Fruit fly (Drosophila melanogaster) whole organism: ENCODE measurements around the gene Mon1.

Experiments used
- CG8478 ChIP-seq: fragments of >200 bp; optimal IDR thresholded peaks from 2 replicates; lab custom pipeline; 2018; ENCODE audit warnings: inconsistent platforms
- EcR ChIP-seq, 2 experiments: fragments of >200 bp; optimal IDR thresholded peaks; 2 replicates each; lab custom pipeline; 2017; ENCODE audit warnings: missing biosample characterization in 2 of 2, missing genetic modification characterization in 2 of 2, missing genetic modification reagents in 2 of 2

- TF ChIP-seq CG8478, result no peak
- no peak for TF ChIP-seq EcR (GFP tag; optimal IDR thresholded peaks at IDR 0.05; lab: Kevin White, UChicago)
These were observed 28.2 kb upstream of the Mon1 start for dm6 chr2L:4822258-4822657.
